Fruit fly (Drosophila melanogaster) whole organism, wandering third instar larva: ENCODE results near the gene CG32074.

Source experiments
- Dfd ChIP-seq: fragments of >200 bp; optimal IDR thresholded peaks from 2 replicates; lab custom pipeline; 2017; ENCODE audit warnings: missing biosample characterization, missing genetic modification characterization
- Hr78 ChIP-seq: fragments of >200 bp; optimal IDR thresholded peaks from 2 replicates; lab custom pipeline; 2017; ENCODE audit warnings: missing biosample characterization, missing genetic modification characterization
- Jra ChIP-seq: sonication (Bioruptor generic); optimal IDR thresholded peaks from 2 replicates; lab custom pipeline; 2016; ENCODE audit warnings: missing biosample characterization, missing genetic modification characterization
- dsf ChIP-seq: sonication (Bioruptor generic); optimal IDR thresholded peaks from 2 replicates; lab custom pipeline; 2016; ENCODE audit warnings: missing biosample characterization, missing genetic modification characterization, borderline replicate concordance
- fru ChIP-seq: fragments of 200-800 bp; sonication (Bioruptor generic); optimal IDR thresholded peaks from 3 replicates; lab custom pipeline; 2016; ENCODE audit warnings: missing biosample characterization, mild to moderate bottlenecking, missing genetic modification characterization
- jim ChIP-seq: fragments of 175-275, 200-325 bp; sonication (Bioruptor generic); optimal IDR thresholded peaks from 2 replicates; lab custom pipeline; 2016; ENCODE audit warnings: missing biosample characterization, mild to moderate bottlenecking, missing genetic modification characterization
- pan ChIP-seq: fragments of >200 bp; optimal IDR thresholded peaks from 2 replicates; lab custom pipeline; 2017

dm6 chr3L:11150735-11151287, 18.7 kb upstream of the CG32074 start, which contains the start of gene CG6216:
- TF ChIP-seq dsf (GFP tag; lab: Kevin White, UChicago) (no peak), jim (GFP tag; lab: Kevin White, UChicago) (no peak), Hr78 (GFP tag; lab: Kevin White, UChicago) (no peak), Jra (GFP tag; lab: Kevin White, UChicago) (no peak), fru (GFP tag; lab: Kevin White, UChicago) (no peak), pan (lab: Kevin White, UChicago) (no peak), Dfd (GFP tag; lab: Kevin White, UChicago) (no peak)
